Worm (Caenorhabditis elegans) whole organism, dauer: ENCODE measurements around the gene Y22D7AL.4.

ENCODE experiments used
- unc-62 ChIP-seq: sonication (generic microtip); optimal IDR thresholded peaks from 2 replicates; lab custom pipeline; 2017; ENCODE audit warnings: missing biosample characterization, missing genetic modification reagents, missing genetic modification characterization

The Y22D7AL.4 gene

DNA sequence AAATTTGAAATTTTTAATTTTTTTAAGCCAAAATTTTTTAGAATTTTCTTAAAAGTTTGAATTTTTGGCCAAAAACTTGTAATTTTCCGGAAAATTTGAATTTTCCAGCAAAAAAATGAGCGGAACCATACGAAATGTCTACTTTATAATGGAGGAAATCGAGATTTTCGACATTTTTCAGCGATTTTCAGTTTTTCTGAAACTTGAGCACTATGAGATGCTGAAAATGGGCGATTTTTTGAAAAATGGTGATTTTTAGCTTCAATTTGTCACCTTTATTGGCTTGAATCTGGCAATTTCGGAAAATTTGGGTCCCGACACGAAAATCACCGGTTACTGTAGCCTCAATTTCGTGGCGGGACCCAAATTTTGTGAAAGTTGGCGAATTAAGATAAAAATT, at the start of gene Y22D7AL.4:
Y22D7AL.4 (plus strand) TSS at position 109 of the 400 bp plus-strand sequence.
- TF ChIP-seq unc-62 = no peak

ce11 chrIII:1578566-1578965, 47.9 kb upstream of the Y22D7AL.4 start:
- no peak for TF ChIP-seq unc-62

- TF ChIP-seq unc-62 = no peak
These were observed 47.4 kb upstream of the Y22D7AL.4 start for ce11 chrIII:1579001-1579400.

DNA sequence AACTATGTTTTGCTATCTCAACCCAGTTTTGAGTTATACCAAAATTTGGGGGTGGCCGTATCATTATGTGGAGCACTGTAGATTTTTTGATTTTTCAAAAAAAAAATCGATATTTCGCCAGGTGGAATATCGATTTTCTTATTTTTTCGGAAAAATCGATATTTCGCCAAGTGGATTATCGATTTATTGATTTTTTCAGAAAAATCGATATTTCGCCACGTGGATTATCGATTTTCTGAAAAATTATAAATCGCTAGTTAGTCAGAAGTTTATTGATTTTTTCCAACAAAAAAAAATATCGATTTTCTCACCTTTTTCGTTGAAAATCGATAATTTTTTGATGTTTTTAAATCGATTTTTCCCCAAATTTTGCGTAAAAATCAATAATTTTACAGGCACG, 46.3 kb upstream of the Y22D7AL.4 start:
- TF ChIP-seq unc-62 = no peak

DNA sequence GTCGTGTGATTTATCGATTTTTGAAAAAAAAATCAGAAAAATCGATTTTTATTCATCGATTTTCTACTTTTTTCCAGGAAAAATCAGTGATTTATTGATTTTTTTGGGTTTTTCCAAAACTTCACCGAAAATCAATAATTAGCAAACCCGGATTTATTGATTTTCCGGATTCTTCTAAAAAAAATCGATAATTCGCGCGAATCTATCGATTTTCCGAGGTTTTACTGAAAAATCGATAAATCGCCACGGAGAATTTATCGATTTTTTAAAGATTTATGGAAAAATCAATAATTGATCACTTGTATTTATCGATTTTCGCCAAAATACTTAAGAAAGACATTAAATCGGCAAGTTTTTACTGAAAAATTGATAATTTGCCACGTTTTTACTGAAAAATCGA, 42.9 kb upstream of the Y22D7AL.4 start:
- TF ChIP-seq unc-62 = no peak

DNA sequence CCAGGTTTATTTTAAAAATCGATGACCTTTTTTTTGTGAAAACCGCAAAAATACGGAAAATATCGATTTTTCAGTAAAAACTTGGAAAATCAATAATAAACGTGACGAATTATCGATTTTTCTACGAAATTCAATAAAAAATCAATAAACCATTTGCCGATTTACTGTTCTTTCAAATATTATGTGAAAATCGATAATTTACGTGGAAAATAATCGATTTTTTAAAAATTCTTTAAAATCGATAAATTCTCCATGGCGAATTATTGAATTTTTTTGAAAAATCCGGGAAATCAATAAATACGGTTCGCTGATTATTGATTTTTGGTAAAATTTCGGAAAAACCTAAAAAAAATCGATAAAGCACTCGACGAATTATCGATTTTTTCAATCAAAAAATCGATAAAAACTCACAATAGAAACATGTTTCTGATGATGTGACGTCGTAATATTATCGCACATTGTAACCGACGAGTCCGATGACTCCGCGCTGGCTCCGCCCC, 42.2 kb upstream of the Y22D7AL.4 start:
- TF ChIP-seq unc-62 = no peak

DNA sequence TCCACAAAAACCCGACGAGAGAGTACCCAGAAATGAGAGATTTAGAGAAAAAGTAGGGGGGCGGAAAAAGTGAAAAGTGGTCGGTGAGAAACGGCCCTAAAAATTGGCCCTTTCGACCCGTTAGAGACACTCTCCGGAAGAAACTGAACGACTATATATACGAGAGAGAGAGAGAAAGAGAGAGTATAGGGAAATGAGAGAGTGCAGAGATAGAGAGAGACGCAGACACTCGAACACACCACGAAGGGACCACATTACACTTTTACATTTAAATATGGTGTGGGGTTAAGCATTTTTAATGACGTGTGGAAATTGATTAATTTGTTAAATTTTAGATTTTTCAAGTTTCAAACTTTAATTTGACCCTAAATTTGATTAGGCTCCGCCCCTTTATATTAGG, 34.8 kb upstream of the Y22D7AL.4 start:
- TF ChIP-seq unc-62 = no peak

DNA sequence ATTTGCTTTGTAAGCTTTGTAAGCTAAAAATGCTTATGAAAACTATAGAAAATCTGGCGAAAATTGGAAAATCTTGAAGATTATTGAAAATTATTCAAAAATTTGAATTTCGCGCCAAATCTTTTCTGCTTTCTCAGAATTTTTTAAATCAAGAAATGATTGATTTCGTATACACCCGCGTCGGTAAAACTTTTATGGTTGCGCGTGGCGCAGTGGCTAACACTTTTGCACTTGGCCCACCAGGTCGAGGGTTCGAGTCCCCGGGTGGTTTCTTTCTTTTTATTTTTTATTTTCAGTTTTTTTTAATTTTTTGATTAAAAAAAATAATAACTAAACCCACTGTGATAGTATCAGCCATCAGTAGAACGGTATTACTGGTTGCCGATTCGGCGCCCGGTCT, 27.5 kb upstream of the Y22D7AL.4 start:
- TF ChIP-seq unc-62 = no peak

- no peak for TF ChIP-seq unc-62
These were observed 25.7 kb upstream of the Y22D7AL.4 start, which contains the start of gene sms-3 for ce11 chrIII:1600670-1601194. Gene sms-3 (minus strand): TSS chrIII:1601144.

DNA sequence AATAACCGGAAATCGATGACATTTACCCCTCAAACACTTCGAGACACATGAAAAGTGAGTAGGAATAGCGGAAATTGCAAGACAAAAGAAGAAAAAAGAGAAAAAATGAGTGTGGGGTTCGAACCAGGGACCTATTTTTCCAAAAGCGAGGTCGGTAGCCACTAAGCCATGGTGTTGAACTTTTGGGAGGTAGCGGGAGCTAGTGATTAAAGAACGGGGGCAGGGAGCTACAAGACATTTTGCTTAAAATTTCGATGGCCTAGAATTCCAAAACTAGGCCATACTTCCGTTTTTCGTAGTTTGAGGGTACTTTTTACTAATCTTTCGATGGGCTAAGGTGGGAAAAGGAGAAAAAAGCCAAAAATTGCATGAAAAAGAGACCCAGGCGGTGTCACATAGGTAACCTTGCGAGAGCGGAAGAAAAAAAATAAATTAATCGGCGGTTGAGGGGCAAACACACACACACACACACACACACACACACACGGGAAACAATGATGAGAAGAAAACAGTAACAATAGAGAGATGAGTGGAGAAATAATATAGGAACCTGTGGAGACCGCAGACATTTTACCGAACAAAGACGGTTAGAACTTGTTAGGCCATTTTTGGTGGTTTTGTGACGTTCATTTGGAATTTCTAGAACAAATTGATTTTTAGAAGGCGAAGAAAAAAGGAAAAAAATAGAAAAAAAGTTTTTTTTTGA, 24.8 kb upstream of the Y22D7AL.4 start:
- TF ChIP-seq unc-62 = no peak

DNA sequence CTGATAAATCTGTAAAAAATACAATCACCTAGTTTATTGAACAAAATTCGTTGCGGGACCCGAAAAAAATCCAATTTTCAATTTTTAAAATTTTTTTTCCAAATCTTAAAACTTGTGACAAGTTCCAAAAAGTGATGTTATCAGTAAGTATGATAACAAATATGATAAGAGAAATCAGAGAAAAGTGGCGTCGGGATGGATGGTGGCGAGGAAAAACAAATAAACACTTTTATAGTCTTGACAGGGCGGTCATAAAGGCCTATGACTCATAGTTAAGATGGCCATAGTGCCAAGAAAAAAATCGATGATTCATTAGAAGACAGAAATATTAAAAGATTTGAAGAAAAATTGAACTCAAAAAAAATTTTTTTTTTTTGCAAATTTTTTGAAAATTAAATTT, 23.8 kb upstream of the Y22D7AL.4 start:
- TF ChIP-seq unc-62 = no peak

ce11 chrIII:1603776-1604175, 22.7 kb upstream of the Y22D7AL.4 start:
- no peak for TF ChIP-seq unc-62

DNA sequence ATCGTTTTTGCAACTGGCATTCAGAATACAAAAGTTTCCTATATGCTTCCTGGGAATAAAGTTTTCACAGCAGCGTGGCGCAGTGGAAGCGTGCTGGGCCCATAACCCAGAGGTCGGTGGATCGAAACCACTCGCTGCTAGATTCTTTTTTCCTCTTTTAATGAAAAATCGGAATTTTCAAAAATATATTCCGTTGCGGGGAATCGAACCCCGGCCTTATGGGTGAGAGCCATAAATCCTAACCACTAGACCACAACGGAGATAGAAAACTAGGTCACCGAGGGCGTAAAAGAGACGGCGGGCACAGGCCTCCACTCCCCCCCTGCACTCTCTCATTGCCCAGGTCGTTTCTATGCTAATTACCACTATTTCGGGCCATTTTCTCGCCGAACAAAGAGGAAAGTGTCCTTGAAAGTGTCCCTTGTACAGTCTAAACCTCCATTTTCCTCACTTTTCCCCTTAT, 21.9 kb upstream of the Y22D7AL.4 start, which contains the start of gene Y22D7AL.6:
Y22D7AL.6 (plus strand) TSS at position 413 of the 463 bp plus-strand sequence.
- no peak for TF ChIP-seq unc-62

DNA sequence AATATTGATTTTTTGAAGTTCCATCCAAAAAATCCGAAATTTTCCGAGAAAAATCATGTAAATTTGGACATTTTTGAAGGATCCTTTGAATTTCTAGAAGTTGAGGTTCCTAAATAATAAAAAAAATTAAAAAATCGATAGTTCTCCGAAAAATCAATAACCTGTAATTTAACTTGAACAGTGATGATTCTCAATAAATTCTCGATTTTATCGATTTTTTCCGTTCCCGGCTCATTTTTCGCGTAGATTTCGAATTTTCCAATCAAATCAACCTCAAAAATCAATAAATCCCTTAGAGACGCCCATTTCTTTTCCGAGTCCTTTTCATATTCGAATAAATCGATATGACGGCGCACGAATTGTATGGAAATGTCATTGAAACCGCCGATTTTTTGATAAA, 18.8 kb upstream of the Y22D7AL.4 start:
- TF ChIP-seq unc-62 = no peak

- TF ChIP-seq unc-62 = no peak
These were observed 15.5 kb upstream of the Y22D7AL.4 start for ce11 chrIII:1610938-1611337.

ce11 chrIII:1612974-1613568, 13.4 kb upstream of the Y22D7AL.4 start:
- no peak for TF ChIP-seq unc-62

DNA sequence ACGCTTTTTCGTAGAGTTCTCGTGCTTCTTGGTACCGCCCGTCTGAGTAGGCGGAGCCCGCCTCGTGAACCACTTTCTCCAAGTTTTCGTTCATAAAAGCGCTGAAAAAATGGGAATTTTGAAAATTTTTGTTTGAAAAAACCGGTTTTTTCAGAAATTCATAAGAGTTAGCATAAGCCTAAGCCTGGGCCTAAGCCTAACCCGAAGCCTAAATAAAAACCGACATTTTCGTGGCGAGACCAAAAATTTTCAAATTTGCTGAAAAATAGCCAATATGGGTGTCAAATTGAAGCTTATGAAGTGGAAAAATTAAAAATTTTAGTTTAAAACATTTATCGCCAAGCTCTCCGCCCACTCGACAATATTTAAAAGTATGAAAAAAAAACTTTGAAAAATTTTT, 12.5 kb upstream of the Y22D7AL.4 start, which contains the start of gene Y22D7AL.9:
Y22D7AL.9 (minus strand) TSS at position 101 of the 400 bp plus-strand sequence.
- no peak for TF ChIP-seq unc-62

ce11 chrIII:1614412-1614811, 12.0 kb upstream of the Y22D7AL.4 start:
- no peak for TF ChIP-seq unc-62
